Worm (Caenorhabditis elegans): Measurements from ENCODE around the gene tbx-7.

ce11 chrIII:5998640-5999039 lies 29.7 kb downstream of the tbx-7 start:
- no peak for TF ChIP-seq ztf-23 (GFP tag; IDR thresholded peaks at IDR 0.05)
- TF ChIP-seq tab-1 (GFP tag; IDR thresholded peaks at IDR 0.05) = no peak
